Fruit fly (Drosophila melanogaster) whole organism, embryonic: Measurements from ENCODE around the gene Abl.

ENCODE experiments used
- B-H1 ChIP-seq: fragments of 200-800 bp; sonication (Bioruptor generic); IDR thresholded peaks from 3 replicates; pipeline ENCODE4 v1.3.6; 2022; ENCODE audit warnings: missing biosample characterization, missing genetic modification characterization
- CG10366 ChIP-seq: fragments of 200-800 bp; sonication (Bioruptor generic); IDR thresholded peaks from 2 replicates; pipeline ENCODE4 v1.3.6; 2022; ENCODE audit warnings: missing biosample characterization, missing genetic modification characterization
- CG10979 ChIP-seq: fragments of 200-800 bp; sonication (Bioruptor generic); optimal IDR thresholded peaks from 2 replicates; lab custom pipeline; 2018; ENCODE audit warnings: missing biosample characterization, mild to moderate bottlenecking, missing genetic modification characterization, moderate library complexity
- CG12236 ChIP-seq: fragments of 200-800 bp; sonication (Bioruptor generic); optimal IDR thresholded peaks from 2 replicates; lab custom pipeline; 2016; ENCODE audit warnings: missing biosample characterization, missing genetic modification characterization
- CG12659 ChIP-seq: fragments of 200-800 bp; sonication (Bioruptor generic); optimal IDR thresholded peaks from 3 replicates; lab custom pipeline; 2017; ENCODE audit warnings: mild to moderate bottlenecking, missing biosample characterization, missing genetic modification reagents, missing genetic modification characterization
- CG13287 ChIP-seq: fragments of 200-800 bp; sonication (Bioruptor generic); IDR thresholded peaks from 2 replicates; pipeline ENCODE4 v1.3.6; 2022; ENCODE audit warnings: missing biosample characterization, missing genetic modification characterization; ENCODE audit not compliant: partially characterized antibody
- CG13624 ChIP-seq: fragments of 200-800 bp; sonication (Bioruptor generic); optimal IDR thresholded peaks from 2 replicates; lab custom pipeline; 2016; ENCODE audit warnings: missing biosample characterization, missing genetic modification characterization
- CG15073 ChIP-seq: fragments of 200-800 bp; sonication (Bioruptor generic); optimal IDR thresholded peaks from 2 replicates; lab custom pipeline; 2016; ENCODE audit warnings: missing biosample characterization, missing genetic modification characterization
- CG15601 ChIP-seq: fragments of 200-800 bp; sonication (Bioruptor generic); optimal IDR thresholded peaks from 3 replicates; lab custom pipeline; 2019; ENCODE audit warnings: missing biosample characterization, mild to moderate bottlenecking, missing genetic modification characterization, moderate library complexity
- CG18599 ChIP-seq: fragments of 200-800 bp; sonication (Bioruptor generic); optimal IDR thresholded peaks from 3 replicates; lab custom pipeline; 2017; ENCODE audit warnings: missing biosample characterization, missing genetic modification characterization, mild to moderate bottlenecking, moderate library complexity, missing genetic modification reagents
- CG2120 ChIP-seq: fragments of 200-800 bp; sonication (Bioruptor generic); optimal IDR thresholded peaks from 3 replicates; lab custom pipeline; 2016; ENCODE audit warnings: missing biosample characterization, missing genetic modification characterization
- CG30020 ChIP-seq: fragments of 200-800 bp; optimal IDR thresholded peaks from 2 replicates; lab custom pipeline; 2019; ENCODE audit warnings: missing biosample characterization, mild to moderate bottlenecking, missing genetic modification characterization, moderate library complexity
- CG3281 ChIP-seq: fragments of 200-800 bp; sonication (Bioruptor generic); optimal IDR thresholded peaks from 3 replicates; lab custom pipeline; 2017; ENCODE audit warnings: missing biosample characterization, mild to moderate bottlenecking, missing genetic modification characterization
- CG3847 ChIP-seq: fragments of 200-800 bp; sonication (Bioruptor generic); IDR thresholded peaks from 2 replicates; pipeline ENCODE4 v1.3.6; 2022; ENCODE audit warnings: missing biosample characterization, missing genetic modification characterization
- CG42726 ChIP-seq: fragments of 200-800 bp; sonication (Bioruptor generic); IDR thresholded peaks from 2 replicates; pipeline ENCODE4 v1.3.6; 2022; ENCODE audit warnings: missing biosample characterization, missing genetic modification characterization; ENCODE audit not compliant: partially characterized antibody
- CG6765 ChIP-seq: fragments of 200-800 bp; sonication (Bioruptor generic); optimal IDR thresholded peaks from 3 replicates; lab custom pipeline; 2017; ENCODE audit warnings: missing biosample characterization, mild to moderate bottlenecking, missing genetic modification characterization
- CG7745 ChIP-seq: fragments of 200-800 bp; sonication (Bioruptor generic); optimal IDR thresholded peaks from 2 replicates; lab custom pipeline; 2018; ENCODE audit warnings: missing biosample characterization, mild to moderate bottlenecking, missing genetic modification characterization, moderate library complexity
- CG8281 ChIP-seq: fragments of 200-800 bp; sonication (Bioruptor generic); optimal IDR thresholded peaks from 2 replicates; lab custom pipeline; 2018; ENCODE audit warnings: missing biosample characterization, mild to moderate bottlenecking, missing genetic modification characterization, moderate library complexity
- CG9437 ChIP-seq: fragments of 200-800 bp; sonication (Bioruptor generic); optimal IDR thresholded peaks from 2 replicates; lab custom pipeline; 2018; ENCODE audit warnings: missing biosample characterization, mild to moderate bottlenecking, missing genetic modification characterization
- Drgx ChIP-seq: fragments of 200-800 bp; sonication (Bioruptor generic); IDR thresholded peaks from 2 replicates; pipeline ENCODE4 v1.3.6; 2022; ENCODE audit warnings: missing biosample characterization, missing genetic modification characterization
- E2f2 ChIP-seq: fragments of 200-800 bp; sonication (Bioruptor generic); IDR thresholded peaks from 2 replicates; pipeline ENCODE4 v1.3.6; 2022; ENCODE audit warnings: missing biosample characterization, missing genetic modification characterization
- Ets97D ChIP-seq: fragments of 200-800 bp; sonication (Bioruptor generic); optimal IDR thresholded peaks from 3 replicates; lab custom pipeline; 2016; ENCODE audit warnings: missing biosample characterization, missing genetic modification characterization
- Med ChIP-seq: fragments of 200-800 bp; sonication (Bioruptor generic); peaks from one replicate; lab custom pipeline; 2016; ENCODE audit warnings: missing biosample characterization, missing genetic modification characterization, mild to moderate bottlenecking, inconsistent platforms, moderate library complexity
- Mrtf ChIP-seq: fragments of 200-800 bp; sonication (Bioruptor generic); IDR thresholded peaks from 3 replicates; pipeline ENCODE4 v1.3.6; 2022; ENCODE audit warnings: missing biosample characterization, missing genetic modification characterization
- Spps ChIP-seq: fragments of 200-800 bp; sonication (Bioruptor generic); optimal IDR thresholded peaks from 2 replicates; lab custom pipeline; 2018; ENCODE audit warnings: missing biosample characterization, mild to moderate bottlenecking, missing genetic modification characterization
- Sry-δ ChIP-seq: fragments of 200-800 bp; sonication (Bioruptor generic); optimal IDR thresholded peaks from 2 replicates; lab custom pipeline; 2016; ENCODE audit warnings: missing biosample characterization, missing genetic modification characterization
- ap ChIP-seq: fragments of 200-800 bp; sonication (Bioruptor generic); IDR thresholded peaks from 2 replicates; pipeline ENCODE4 v1.3.6; 2022; ENCODE audit warnings: missing biosample characterization, missing genetic modification characterization
- ash1 ChIP-seq: fragments of 200-800 bp; sonication (Bioruptor generic); optimal IDR thresholded peaks from 2 replicates; lab custom pipeline; 2018; ENCODE audit warnings: missing biosample characterization, mild to moderate bottlenecking, missing genetic modification characterization
- bigmax ChIP-seq: fragments of 200-800 bp; sonication (Bioruptor generic); optimal IDR thresholded peaks from 2 replicates; lab custom pipeline; 2018; ENCODE audit warnings: missing biosample characterization, mild to moderate bottlenecking, missing genetic modification characterization
- cato ChIP-seq: fragments of 200-800 bp; sonication (Bioruptor generic); optimal IDR thresholded peaks from 2 replicates; lab custom pipeline; 2016; ENCODE audit warnings: missing biosample characterization, missing genetic modification characterization, borderline replicate concordance
- chif ChIP-seq, 2 experiments: fragments of 200-800 bp; sonication (Bioruptor generic); optimal IDR thresholded peaks; 3 replicates each; lab custom pipeline; 2016; ENCODE audit warnings: missing biosample characterization in 2 of 2, missing genetic modification characterization in 2 of 2
- ci ChIP-seq: fragments of 200-800 bp; sonication (Bioruptor generic); IDR thresholded peaks from 3 replicates; pipeline ENCODE4 v1.3.6; 2022; ENCODE audit warnings: missing biosample characterization, missing genetic modification characterization
- crc ChIP-seq: fragments of 200-800 bp; sonication (Bioruptor generic); optimal IDR thresholded peaks from 2 replicates; lab custom pipeline; 2016; ENCODE audit warnings: missing biosample characterization, missing genetic modification characterization
- en ChIP-seq: fragments of 200-800 bp; sonication (Bioruptor generic); optimal IDR thresholded peaks from 2 replicates; lab custom pipeline; 2016; ENCODE audit warnings: missing biosample characterization, missing genetic modification characterization
- fd102C ChIP-seq: fragments of 200-800 bp; sonication (Bioruptor generic); optimal IDR thresholded peaks from 2 replicates; lab custom pipeline; 2018; ENCODE audit warnings: missing biosample characterization, mild to moderate bottlenecking, missing genetic modification characterization, moderate library complexity
- fru ChIP-seq: fragments of >200 bp; optimal IDR thresholded peaks from 2 replicates; lab custom pipeline; 2017
- ham ChIP-seq: fragments of 200-800 bp; sonication (Bioruptor generic); IDR thresholded peaks from 2 replicates; pipeline ENCODE4 v1.3.6; 2022; ENCODE audit warnings: missing biosample characterization, missing genetic modification characterization
- klu ChIP-seq: fragments of 200-800 bp; sonication (Bioruptor generic); IDR thresholded peaks from 2 replicates; pipeline ENCODE4 v1.3.6; 2022; ENCODE audit warnings: missing biosample characterization, missing genetic modification characterization
- lola ChIP-seq, 3 experiments: fragments of >200 bp in 2 of 3; fragments of 200-800 bp in 1 of 3; sonication (Bioruptor generic) in 1 of 3; optimal IDR thresholded peaks; 2 replicates each; lab custom pipeline; 2017 to 2019; ENCODE audit warnings: missing biosample characterization in 3 of 3, missing genetic modification characterization in 3 of 3, mild to moderate bottlenecking in 1 of 3, moderate library complexity in 1 of 3
- prd ChIP-seq, 3 experiments: fragments of >200 bp in 2 of 3; fragments of 200-800 bp in 1 of 3; sonication (Bioruptor generic) in 1 of 3; optimal IDR thresholded peaks in 2 of 3; IDR thresholded peaks in 1 of 3; 2 replicates in 2 of 3; 3 replicates in 1 of 3; pipeline versions ENCODE4 v1.3.6 to Lab custom; 2017 to 2022; ENCODE audit warnings: missing biosample characterization in 1 of 3, missing genetic modification characterization in 1 of 3
- ro ChIP-seq: fragments of 200-800 bp; sonication (Bioruptor generic); IDR thresholded peaks from 2 replicates; pipeline ENCODE4 v1.3.6; 2022; ENCODE audit warnings: missing biosample characterization, missing genetic modification characterization
- schlank ChIP-seq: fragments of 200-800 bp; sonication (Bioruptor generic); optimal IDR thresholded peaks from 2 replicates; lab custom pipeline; 2018; ENCODE audit warnings: missing biosample characterization, mild to moderate bottlenecking, missing genetic modification characterization
- scrt ChIP-seq: fragments of 200-800 bp; sonication (Bioruptor generic); optimal IDR thresholded peaks from 2 replicates; lab custom pipeline; 2018; ENCODE audit warnings: missing biosample characterization, mild to moderate bottlenecking, missing genetic modification characterization, moderate library complexity
- so ChIP-seq: fragments of 200-800 bp; sonication (Bioruptor generic); IDR thresholded peaks from 3 replicates; pipeline ENCODE4 v1.3.6; 2022; ENCODE audit warnings: missing biosample characterization, missing genetic modification characterization
- tio ChIP-seq: fragments of 200-800 bp; sonication (Bioruptor generic); optimal IDR thresholded peaks from 2 replicates; lab custom pipeline; 2017; ENCODE audit warnings: missing biosample characterization, missing genetic modification characterization, inconsistent platforms
- twi ChIP-seq: fragments of 200-800 bp; optimal IDR thresholded peaks from 2 replicates; lab custom pipeline; 2019; ENCODE audit warnings: missing biosample characterization, mild to moderate bottlenecking, missing genetic modification characterization, moderate library complexity
- vfl ChIP-seq: fragments of 200-800 bp; sonication (Bioruptor generic); optimal IDR thresholded peaks from 2 replicates; lab custom pipeline; 2016; ENCODE audit warnings: missing biosample characterization, missing genetic modification characterization
- wdn ChIP-seq: fragments of 200-800 bp; sonication (Bioruptor generic); IDR thresholded peaks from 2 replicates; pipeline ENCODE4 v1.3.6; 2022; ENCODE audit warnings: missing biosample characterization, missing genetic modification characterization

Abl gene

dm6 chr3L:16659959-16660870 is 12.5 kb upstream of the Abl start (continued):
- TF ChIP-seq Drgx (GFP tag; lab: Robert Waterston, UW) (peak; percentile 94), wdn (GFP tag; lab: Robert Waterston, UW) (peak; percentile 89), CG42726 (GFP tag; lab: Robert Waterston, UW) (no peak), CG3847 (GFP tag; lab: Robert Waterston, UW) (peak; percentile 95), fd102C (GFP tag; lab: Kevin White, UChicago) (peak; percentile 46), cato (GFP tag; lab: Kevin White, UChicago) (peak; percentile 93), CG10979 (tag; lab: Kevin White, UChicago) (peak; percentile 98), CG18599 (GFP tag; lab: Kevin White, UChicago) (peak; percentile 98), tio (GFP tag; lab: Kevin White, UChicago) (peak; percentile 98), crc (GFP tag; lab: Kevin White, UChicago) (peak; percentile 91), CG8281 (tag; lab: Kevin White, UChicago) (peak; percentile 90), twi (tag; lab: Kevin White, UChicago) (peak; percentile 88), E2f2 (peak; percentile 76), B-H1 (GFP tag; lab: Robert Waterston, UW) (peak; percentile 94), CG6765 (GFP tag; lab: Kevin White, UChicago) (peak; percentile 92), bigmax (GFP tag; lab: Kevin White, UChicago) (peak; percentile 50), Ets97D (GFP tag; lab: Kevin White, UChicago) (peak; percentile 78), Sry-δ (peak; percentile 49), ap (peak; percentile 90), fru (lab: Kevin White, UChicago) (no peak), Mrtf (peak; percentile 91), CG9437 (GFP tag; lab: Kevin White, UChicago) (peak; percentile 96), CG30020 (tag; lab: Kevin White, UChicago) (peak; percentile 77), CG3281 (peak; percentile 98), CG15601 (peak; percentile 96), ham (GFP tag; lab: Robert Waterston, UW) (peak; percentile 81), CG2120 (GFP tag; lab: Kevin White, UChicago) (peak; percentile 94), scrt (GFP tag; lab: Kevin White, UChicago) (peak; percentile 94), CG10366 (peak; percentile 93), CG13624 (GFP tag; lab: Kevin White, UChicago) (peak; percentile 91), en (GFP tag; lab: Kevin White, UChicago) (peak; percentile 89), schlank (peak; percentile 88), CG12236 (GFP tag; lab: Kevin White, UChicago) (peak; percentile 76), CG7745 (tag; lab: Kevin White, UChicago) (peak; percentile 38), prd (optimal IDR thresholded peaks at IDR 0.05; lab: Kevin White, UChicago) (no peak), prd (GFP tag; IDR thresholded peaks at IDR 0.05; lab: Robert Waterston, UW) (peak; percentile 96), lola (GFP tag; optimal IDR thresholded peaks at IDR 0.05; lab: Kevin White, UChicago) (peak in 1 of 3 experiments; percentile 96), chif (GFP tag; optimal IDR thresholded peaks at IDR 0.05; lab: Kevin White, UChicago) (peak; percentile 89 to 91), vfl (GFP tag; lab: Kevin White, UChicago) (peak; percentile 88), Spps (peak; percentile 92), ci (GFP tag; lab: Robert Waterston, UW) (peak; percentile 95), CG12659 (GFP tag; lab: Kevin White, UChicago) (peak; percentile 98), ro (GFP tag; lab: Robert Waterston, UW) (peak; percentile 82), CG13287 (no peak), CG15073 (peak; percentile 78), so (GFP tag; lab: Robert Waterston, UW) (peak; percentile 94), ash1 (GFP tag; lab: Kevin White, UChicago) (peak; percentile 65), klu (GFP tag; lab: Robert Waterston, UW) (peak; percentile 95), Med (GFP tag; lab: Kevin White, UChicago) (peak; percentile 98)
